Worm (Caenorhabditis elegans): ENCODE results near the gene algn-2.

DNA sequence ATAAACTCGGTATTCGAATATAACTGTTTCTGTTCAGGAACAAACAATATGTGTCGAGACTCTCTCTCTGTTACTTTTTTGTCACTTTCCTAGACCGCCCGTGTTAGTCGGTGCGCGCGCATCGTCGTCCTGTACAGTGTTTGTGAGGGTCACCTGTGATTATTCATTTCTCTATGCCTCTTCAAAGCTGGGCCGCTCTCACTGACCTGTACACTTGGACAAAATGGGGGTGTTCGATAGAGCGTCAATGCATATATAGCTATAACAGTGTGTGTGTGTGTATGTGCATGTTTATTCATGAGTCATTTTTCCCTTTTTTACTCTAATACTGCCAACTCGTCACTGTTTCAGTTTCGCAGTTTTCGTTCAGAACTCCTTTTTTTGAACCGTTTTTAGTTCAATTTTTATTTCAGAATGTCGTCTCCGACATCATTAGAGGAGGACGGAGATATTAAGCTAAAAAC is 4.6 kb downstream of the algn-2 start, which contains the start of gene pkc-3:
- TF ChIP-seq him-1 (tag; optimal IDR thresholded peaks at IDR 0.05) (no peak), dao-5 (tag; optimal IDR thresholded peaks at IDR 0.05) (no peak), W03F9.2 (tag; optimal IDR thresholded peaks at IDR 0.05) (no peak)
